Worm (Caenorhabditis elegans) whole organism, L4 larva: ENCODE results near the gene math-42.

Experiments
- F37D6.2 ChIP-seq: sonication (generic microtip); optimal IDR thresholded peaks from 2 replicates; lab custom pipeline; 2016; ENCODE audit warnings: mild to moderate bottlenecking, missing genetic modification characterization, missing compliant biosample characterization
- F44E2.7 ChIP-seq: fragments of 200-800 bp; sonication (Bioruptor generic); IDR thresholded peaks from 2 replicates; pipeline ENCODE4 v2.1.2; 2022; ENCODE audit warnings: missing genetic modification characterization, missing compliant biosample characterization
- F49E8.2 ChIP-seq: sonication (generic microtip); optimal IDR thresholded peaks from 2 replicates; lab custom pipeline; 2016; ENCODE audit warnings: missing compliant biosample characterization, mild to moderate bottlenecking, missing genetic modification characterization, borderline replicate concordance
- R02D3.7 ChIP-seq: fragments of 150-350 bp; sonication (generic microtip); optimal IDR thresholded peaks from 3 replicates; lab custom pipeline; 2014; ENCODE audit warnings: missing biosample characterization, missing genetic modification characterization
- Y105C5A.15 ChIP-seq: fragments of 200-800 bp; sonication (Bioruptor generic); IDR thresholded peaks from 2 replicates; pipeline ENCODE4 v1.3.6; 2022; ENCODE audit warnings: missing genetic modification characterization, missing compliant biosample characterization
- aha-1 ChIP-seq: fragments of 150-350 bp; peaks from one replicate; lab custom pipeline; 2014; ENCODE audit warnings: missing biosample characterization, missing genetic modification characterization
- arid-1 ChIP-seq: fragments of 200-800 bp; sonication (Bioruptor generic); conservative IDR thresholded peaks from 2 replicates; pipeline ENCODE4 v1.3.6; 2022; ENCODE audit warnings: missing genetic modification reagents, missing genetic modification characterization, missing compliant biosample characterization
- attf-4 ChIP-seq: sonication (generic microtip); optimal IDR thresholded peaks from 3 replicates; lab custom pipeline; 2017; ENCODE audit warnings: missing biosample characterization, missing genetic modification characterization
- ceh-44 ChIP-seq: fragments of 200-800 bp; sonication (Bioruptor generic); IDR thresholded peaks from 2 replicates; pipeline ENCODE4 v1.3.6; 2022; ENCODE audit warnings: missing genetic modification reagents, missing genetic modification characterization, missing compliant biosample characterization
- cey-2 ChIP-seq: sonication (generic microtip); optimal IDR thresholded peaks from 3 replicates; lab custom pipeline; 2017; ENCODE audit warnings: missing genetic modification characterization, mild to moderate bottlenecking, missing compliant biosample characterization, antibody characterized with exemption, borderline replicate concordance; ENCODE audit not compliant: insufficient read depth
- daf-12 ChIP-seq: fragments of 150-350 bp; optimal IDR thresholded peaks from 2 replicates; lab custom pipeline; 2014; ENCODE audit warnings: missing biosample characterization, missing genetic modification reagents, missing genetic modification characterization
- daf-16 ChIP-seq, 3 experiments: sonication (generic microtip); optimal IDR thresholded peaks; 2 replicates each; lab custom pipeline; 2016 to 2017; ENCODE audit warnings: missing genetic modification characterization in 3 of 3, missing genetic modification reagents in 3 of 3, mild to moderate bottlenecking in 2 of 3, missing compliant biosample characterization in 2 of 3, missing biosample characterization in 1 of 3, moderate library complexity in 1 of 3
- daf-8 ChIP-seq: fragments of 200-800 bp; sonication (Bioruptor generic); IDR thresholded peaks from 2 replicates; pipeline ENCODE4 v1.3.6; 2022; ENCODE audit warnings: missing genetic modification characterization, missing compliant biosample characterization
- dpl-1 ChIP-seq: fragments of 150-350 bp; optimal IDR thresholded peaks from 2 replicates; lab custom pipeline; 2014; ENCODE audit warnings: missing biosample characterization, missing genetic modification reagents, missing genetic modification characterization
- duxl-1 ChIP-seq: sonication (generic microtip); optimal IDR thresholded peaks from 2 replicates; lab custom pipeline; 2016; ENCODE audit warnings: mild to moderate bottlenecking, missing genetic modification characterization, moderate library complexity, missing compliant biosample characterization; ENCODE audit not compliant: poor library complexity
- egl-43 ChIP-seq: fragments of 200-800 bp; sonication (Bioruptor generic); IDR thresholded peaks from 2 replicates; pipeline ENCODE4 v1.3.6; 2022; ENCODE audit warnings: missing genetic modification reagents, missing genetic modification characterization, missing compliant biosample characterization
- hif-1 ChIP-seq, 2 experiments: sonication (generic microtip); optimal IDR thresholded peaks; 2 replicates each; lab custom pipeline; 2016 to 2017; ENCODE audit warnings: missing compliant biosample characterization in 2 of 2, missing genetic modification characterization in 2 of 2, missing genetic modification reagents in 2 of 2, missing genotype in 2 of 2, mild to moderate bottlenecking in 1 of 2
- hlh-30 ChIP-seq: sonication (generic microtip); optimal IDR thresholded peaks from 2 replicates; lab custom pipeline; 2017; ENCODE audit warnings: antibody characterized with exemption, mild to moderate bottlenecking, missing genetic modification characterization, missing compliant biosample characterization; ENCODE audit not compliant: insufficient read depth
- lim-7 ChIP-seq: fragments of 200-800 bp; sonication (Bioruptor generic); IDR thresholded peaks from 2 replicates; pipeline ENCODE4 v1.3.6; 2022; ENCODE audit warnings: missing genetic modification characterization, missing compliant biosample characterization
- lin-13 ChIP-seq: fragments of 150-350 bp; optimal IDR thresholded peaks from 2 replicates; lab custom pipeline; 2014; ENCODE audit warnings: missing biosample characterization, missing genetic modification reagents, missing genetic modification characterization
- lin-38 ChIP-seq: fragments of 200-800 bp; sonication (Bioruptor generic); IDR thresholded peaks from 2 replicates; pipeline ENCODE4 v1.3.6; 2022; ENCODE audit warnings: missing genetic modification reagents, missing genetic modification characterization, missing compliant biosample characterization
- lsy-2 ChIP-seq, 2 experiments: fragments of 150-350 bp in 1 of 2; sonication (generic microtip) in 1 of 2; optimal IDR thresholded peaks; 2 replicates each; lab custom pipeline; 2014 to 2017; ENCODE audit warnings: missing biosample characterization in 2 of 2, missing genetic modification characterization in 2 of 2
- nhr-111 ChIP-seq: fragments of 200-800 bp; sonication (Bioruptor generic); optimal IDR thresholded peaks from 2 replicates; lab custom pipeline; 2018; ENCODE audit warnings: mild to moderate bottlenecking, missing genetic modification characterization, missing compliant biosample characterization
- nhr-237 ChIP-seq: sonication (generic microtip); optimal IDR thresholded peaks from 2 replicates; lab custom pipeline; 2017; ENCODE audit warnings: missing biosample characterization, missing genetic modification characterization
- nhr-28 ChIP-seq: fragments of 150-350 bp; optimal IDR thresholded peaks from 2 replicates; lab custom pipeline; 2014; ENCODE audit warnings: missing biosample characterization, missing genetic modification characterization
- nhr-41 ChIP-seq: fragments of 200-800 bp; sonication (Bioruptor generic); IDR thresholded peaks from 2 replicates; pipeline ENCODE4 v1.3.6; 2022; ENCODE audit warnings: missing genetic modification reagents, missing genetic modification characterization, missing compliant biosample characterization
- pqm-1 ChIP-seq: sonication (generic microtip); optimal IDR thresholded peaks from 2 replicates; lab custom pipeline; 2017; ENCODE audit warnings: missing biosample characterization, missing genetic modification characterization
- saeg-2 ChIP-seq: fragments of 200-800 bp; sonication (Bioruptor generic); IDR thresholded peaks from 2 replicates; pipeline ENCODE4 v1.3.6; 2022; ENCODE audit warnings: missing genetic modification reagents, missing genetic modification characterization, missing compliant biosample characterization
- spr-3 ChIP-seq: fragments of 200-800 bp; sonication (Bioruptor generic); optimal IDR thresholded peaks from 2 replicates; lab custom pipeline; 2018; ENCODE audit warnings: mild to moderate bottlenecking, missing genetic modification characterization, missing compliant biosample characterization
- tra-1 ChIP-seq: fragments of 200-800 bp; sonication (Bioruptor generic); IDR thresholded peaks from 2 replicates; pipeline ENCODE4 v1.3.6; 2022; ENCODE audit warnings: missing genetic modification reagents, missing genetic modification characterization, missing compliant biosample characterization
- unc-39 ChIP-seq: sonication (generic microtip); optimal IDR thresholded peaks from 2 replicates; lab custom pipeline; 2017; ENCODE audit warnings: missing biosample characterization, missing genetic modification characterization
- zfp-2 ChIP-seq: sonication (generic microtip); optimal IDR thresholded peaks from 2 replicates; lab custom pipeline; 2016; ENCODE audit warnings: mild to moderate bottlenecking, missing genetic modification characterization, missing compliant biosample characterization
- zfp-3 ChIP-seq: fragments of 200-800 bp; sonication (Bioruptor generic); conservative IDR thresholded peaks from 2 replicates; pipeline ENCODE4 v1.3.6; 2022; ENCODE audit warnings: missing genetic modification reagents, missing genetic modification characterization, missing compliant biosample characterization
- zip-11 ChIP-seq: fragments of 200-800 bp; sonication (Bioruptor generic); IDR thresholded peaks from 2 replicates; pipeline ENCODE4 v1.3.6; 2022; ENCODE audit warnings: missing genetic modification characterization, missing compliant biosample characterization

The math-42 gene

DNA sequence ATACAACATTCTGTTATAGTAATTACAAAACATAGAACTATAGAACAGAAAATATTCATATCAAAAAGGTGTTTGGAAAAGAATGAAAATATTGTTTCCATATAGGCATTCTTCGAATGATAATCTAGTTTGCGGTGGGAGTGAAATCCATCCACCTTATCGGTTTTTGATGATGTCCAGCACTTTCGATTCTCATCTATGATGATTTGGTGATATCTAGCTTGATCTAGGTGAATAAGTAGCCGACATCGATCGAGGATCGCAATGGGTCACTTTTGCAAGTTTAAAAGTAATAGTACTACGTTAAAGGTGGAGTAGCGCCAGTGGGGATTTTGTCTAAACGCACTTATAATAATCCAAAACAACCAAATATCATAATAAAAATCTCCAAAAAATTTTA is 13.2 kb downstream of the math-42 start, which contains the start of gene R52.6:
TSS of gene R52.6 (minus strand) at position 101 of the 400 bp plus-strand sequence.
- TF ChIP-seq spr-3 (no peak), nhr-237 (tag; lab: Kevin White, UChicago) (no peak), dpl-1 (GFP tag; lab: Kevin White, UChicago) (no peak), saeg-2 (GFP tag; lab: Robert Waterston, UW) (no peak), attf-4 (tag; lab: Kevin White, UChicago) (no peak), nhr-41 (GFP tag; lab: Robert Waterston, UW) (no peak), hif-1 (tag; optimal IDR thresholded peaks at IDR 0.05; lab: Kevin White, UChicago) (no peak), Y105C5A.15 (GFP tag; lab: Robert Waterston, UW) (no peak), lin-13 (GFP tag; lab: Kevin White, UChicago) (no peak), F49E8.2 (tag; lab: Kevin White, UChicago) (no peak), egl-43 (no peak), daf-12 (tag; lab: Kevin White, UChicago) (no peak), arid-1 (GFP tag; lab: Robert Waterston, UW) (no peak), aha-1 (tag; lab: Kevin White, UChicago) (no peak), zip-11 (no peak), F37D6.2 (tag; lab: Kevin White, UChicago) (no peak), tra-1 (GFP tag; lab: Robert Waterston, UW) (no peak), cey-2 (tag; lab: Kevin White, UChicago) (no peak)

DNA sequence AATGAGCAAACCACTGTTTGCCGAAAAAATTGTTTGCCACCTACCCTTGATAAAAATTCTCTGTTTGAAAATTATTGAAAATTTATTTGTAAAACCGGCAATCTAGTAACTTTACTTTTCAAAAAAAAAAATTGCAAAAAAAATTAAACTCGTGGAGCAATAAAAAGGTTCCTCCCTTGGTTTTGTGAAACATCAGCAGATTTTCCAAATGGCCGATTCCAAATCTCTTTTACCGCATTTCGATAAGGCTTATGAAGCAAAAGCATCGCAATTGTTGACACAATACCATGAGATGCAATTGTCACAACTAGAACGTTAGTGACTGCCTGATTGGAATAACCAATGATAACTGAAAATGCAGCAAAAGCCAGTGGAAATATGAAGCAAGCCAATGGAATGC is 14.8 kb downstream of the math-42 start:
- TF ChIP-seq ceh-44 (GFP tag; lab: Robert Waterston, UW) (no peak), aha-1 (tag; lab: Kevin White, UChicago) (peak; percentile 90), lim-7 (GFP tag; lab: Robert Waterston, UW) (no peak)

DNA sequence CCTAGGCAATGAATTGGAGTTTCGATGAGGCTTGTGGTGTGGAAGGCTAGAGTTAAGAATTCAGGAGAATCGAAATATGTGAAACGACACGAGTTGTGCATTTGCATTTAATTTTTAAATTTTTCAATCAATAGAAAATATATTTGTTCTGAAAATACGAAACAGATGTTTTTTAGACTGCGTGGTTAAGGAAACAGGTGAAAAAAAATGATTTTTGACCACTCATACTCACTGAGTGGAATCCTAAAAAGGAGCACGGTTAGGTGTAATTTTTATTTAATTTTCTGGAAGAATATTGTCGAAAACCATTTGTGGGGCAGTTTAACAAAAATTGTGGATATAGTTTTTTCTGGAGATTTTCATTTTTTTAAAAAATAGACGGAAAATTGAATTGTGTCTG is 17.1 kb downstream of the math-42 start, which contains the start of gene srh-195:
TSS of gene srh-195 (minus strand) at position 101 of the 400 bp plus-strand sequence.
- no peak for TF ChIP-seq lin-38 (GFP tag; lab: Robert Waterston, UW)
- no peak for TF ChIP-seq unc-39 (tag; lab: Kevin White, UChicago)
- TF ChIP-seq daf-16 (GFP tag; optimal IDR thresholded peaks at IDR 0.05; lab: Kevin White, UChicago) = no peak
- TF ChIP-seq daf-16 (tag; optimal IDR thresholded peaks at IDR 0.05; lab: Kevin White, UChicago) = no peak
- TF ChIP-seq hlh-30 (tag; lab: Kevin White, UChicago) = no peak
- no peak for TF ChIP-seq F44E2.7 (GFP tag; lab: Robert Waterston, UW)
- no peak for TF ChIP-seq R02D3.7 (tag; lab: Kevin White, UChicago)
- TF ChIP-seq nhr-111 (GFP tag; lab: Kevin White, UChicago) = no peak
- no peak for TF ChIP-seq aha-1 (tag; lab: Kevin White, UChicago)
- no peak for TF ChIP-seq zfp-3
- no peak for TF ChIP-seq saeg-2 (GFP tag; lab: Robert Waterston, UW)
- TF ChIP-seq zfp-2 (tag; lab: Kevin White, UChicago) = no peak
- TF ChIP-seq nhr-28 = no peak
- TF ChIP-seq, all 104 proteins: peak for 0

DNA sequence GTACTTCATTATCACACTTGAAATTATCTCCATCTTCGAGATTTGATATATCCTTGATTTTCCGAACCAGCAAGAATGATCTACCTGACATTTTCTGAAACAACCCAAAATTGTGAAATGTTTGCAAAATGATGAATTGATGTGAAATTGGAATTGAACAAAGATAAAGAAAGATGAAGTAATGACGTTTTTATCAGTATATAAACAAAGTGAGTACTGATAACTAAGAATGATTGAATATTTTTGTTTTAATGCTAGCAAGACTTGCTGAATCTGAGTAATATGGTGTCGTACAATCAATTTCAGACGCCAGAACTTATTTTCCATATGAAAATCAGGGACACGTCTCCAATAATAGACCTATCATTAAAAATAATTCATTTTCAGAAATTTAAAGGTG is 22.4 kb downstream of the math-42 start, which contains the start of gene math-37:
TSS of gene math-37 (minus strand) at position 101 of the 400 bp plus-strand sequence.
- TF ChIP-seq duxl-1 (tag; lab: Kevin White, UChicago) (no peak), nhr-28 (peak; percentile 39), lsy-2 (tag; optimal IDR thresholded peaks at IDR 0.05; lab: Kevin White, UChicago) (no peak), pqm-1 (tag; lab: Kevin White, UChicago) (peak; percentile 47), daf-8 (GFP tag; lab: Robert Waterston, UW) (no peak), daf-16 (GFP tag; optimal IDR thresholded peaks at IDR 0.05; lab: Kevin White, UChicago) (no peak), daf-16 (tag; optimal IDR thresholded peaks at IDR 0.05; lab: Kevin White, UChicago) (peak; percentile 35)
- TF ChIP-seq, all 104 proteins: peak for 3
